1 fruit fly cellular context compared by ENCODE assay signal in the genomic region with DNA sequence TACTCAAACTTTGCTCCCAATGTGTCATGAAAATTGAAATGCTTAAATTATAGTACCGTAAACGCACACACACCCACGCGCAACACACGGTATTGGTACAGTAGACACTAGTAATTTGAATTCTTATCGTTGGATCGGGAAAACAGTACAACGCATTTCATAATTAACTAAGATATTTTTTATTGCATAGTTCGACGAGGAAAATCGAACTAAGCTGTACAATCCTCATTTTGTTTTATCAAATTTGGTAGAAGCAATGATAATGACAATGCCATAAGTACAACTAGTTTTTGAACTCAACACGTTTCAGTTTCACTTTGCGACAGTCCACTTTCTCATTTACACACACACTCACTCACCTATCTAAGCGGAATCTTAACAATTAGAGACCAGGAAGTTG.
TF ChIP-seq lines count a peak whose summit lies in the region.

No protein-coding gene starts in this region.

TF ChIP-seq in whole organism, embryonic, 481 proteins besides CTCF, POLR2A, EP300 and RAD21 (continued from another document and continues in another):
- TF ChIP-seq nerfin-2 (GFP tag; IDR thresholded peaks at IDR 0.05; lab: Robert Waterston, UW; ENCODE audit: partially characterized antibody) (no peak), GATAe (GFP tag; conservative IDR thresholded peaks at IDR 0.05; lab: Robert Waterston, UW) (no peak), Adf1 (GFP tag; IDR thresholded peaks at IDR 0.05; lab: Robert Waterston, UW) (no peak; the same call in 1 of the 2 replicates), D19B (GFP tag; optimal IDR thresholded peaks at IDR 0.05; lab: Kevin White, UChicago) (peak; percentile 25), CG8281 (tag; optimal IDR thresholded peaks at IDR 0.05; lab: Kevin White, UChicago) (peak; percentile 29), CG12744 (GFP tag; optimal IDR thresholded peaks at IDR 0.05; lab: Kevin White, UChicago) (peak; percentile 10), CG11695 (GFP tag; IDR thresholded peaks at IDR 0.05; lab: Robert Waterston, UW) (0 out of 3 replicates have a peak, but pooled peaks have one; percentile 44), Mad (GFP tag; optimal IDR thresholded peaks at IDR 0.05; lab: Kevin White, UChicago) (no peak), Sox100B (GFP tag; optimal IDR thresholded peaks at IDR 0.05; lab: Kevin White, UChicago) (peak; percentile 64), CG12659 (GFP tag; optimal IDR thresholded peaks at IDR 0.05; lab: Kevin White, UChicago) (peak; percentile 62), emc (GFP tag; optimal IDR thresholded peaks at IDR 0.05; lab: Kevin White, UChicago) (no peak), CG17385 (GFP tag; optimal IDR thresholded peaks at IDR 0.05; lab: Kevin White, UChicago) (peak; percentile 78), Eip74EF (GFP tag; optimal IDR thresholded peaks at IDR 0.05; lab: Kevin White, UChicago) (peak in 1 of 2 experiments; percentile 80), sqz (GFP tag; optimal IDR thresholded peaks at IDR 0.05; lab: Kevin White, UChicago) (no peak), Hsf (GFP tag; optimal IDR thresholded peaks at IDR 0.05; lab: Kevin White, UChicago) (peak; percentile 70), odd (GFP tag; optimal IDR thresholded peaks at IDR 0.05; lab: Kevin White, UChicago) (peak; percentile 59), Hr39 (optimal IDR thresholded peaks at IDR 0.05; lab: Kevin White, UChicago) (no peak), vvl (GFP tag; IDR thresholded peaks at IDR 0.05; lab: Robert Waterston, UW) (peak; percentile 65; the same call in 1 of the 2 replicates), Hmx (GFP tag; optimal IDR thresholded peaks at IDR 0.05; lab: Kevin White, UChicago) (peak; percentile 5), ATbp (GFP tag; optimal IDR thresholded peaks at IDR 0.05; lab: Kevin White, UChicago) (no peak), Nf-YB (GFP tag; optimal IDR thresholded peaks at IDR 0.05; lab: Kevin White, UChicago) (peak; percentile 1), CG14014 (GFP tag; IDR thresholded peaks at IDR 0.05; lab: Robert Waterston, UW) (peak; percentile 65), CG1529 (GFP tag; optimal IDR thresholded peaks at IDR 0.05; lab: Kevin White, UChicago) (peak; percentile 34), tx (GFP tag; optimal IDR thresholded peaks at IDR 0.05; lab: Kevin White, UChicago) (peak; percentile 50), CG13775 (GFP tag; optimal IDR thresholded peaks at IDR 0.05; lab: Kevin White, UChicago) (peak; percentile 56), Opbp (GFP tag; IDR thresholded peaks at IDR 0.05; lab: Robert Waterston, UW; ENCODE audit: partially characterized antibody) (no peak), CG17361 (GFP tag; IDR thresholded peaks at IDR 0.05; lab: Robert Waterston, UW) (peak; percentile 64; the same call in 2 of the 3 replicates), NC2β (GFP tag; optimal IDR thresholded peaks at IDR 0.05; lab: Kevin White, UChicago) (peak; percentile 14), CG13624 (GFP tag; optimal IDR thresholded peaks at IDR 0.05; lab: Kevin White, UChicago) (peak; percentile 71), CG31441 (GFP tag; IDR thresholded peaks at IDR 0.05; lab: Robert Waterston, UW) (peak; percentile 54; the same call in 1 of the 2 replicates), CG13894 (tag; optimal IDR thresholded peaks at IDR 0.05; lab: Kevin White, UChicago) (peak; percentile 38), al (GFP tag; IDR thresholded peaks at IDR 0.05; lab: Robert Waterston, UW) (peak; percentile 58), Dek (tag; optimal IDR thresholded peaks at IDR 0.05; lab: Kevin White, UChicago) (peak; percentile 74), CG10321 (GFP tag; IDR thresholded peaks at IDR 0.05; lab: Robert Waterston, UW) (no peak), Dbx (GFP tag; IDR thresholded peaks at IDR 0.05; lab: Robert Waterston, UW) (0 out of 3 replicates have a peak, but pooled peaks have one; percentile 51), repo (GFP tag; optimal IDR thresholded peaks at IDR 0.05; lab: Kevin White, UChicago) (no peak), CG8089 (GFP tag; optimal IDR thresholded peaks at IDR 0.05; lab: Kevin White, UChicago) (peak; percentile 58), CG11093 (GFP tag; IDR thresholded peaks at IDR 0.05; lab: Robert Waterston, UW) (peak; percentile 64; the same call in 2 of the 3 replicates), gem (tag; optimal IDR thresholded peaks at IDR 0.05; lab: Kevin White, UChicago) (peak; percentile 80), lilli (GFP tag; optimal IDR thresholded peaks at IDR 0.05; lab: Kevin White, UChicago) (peak; percentile 76), yki (optimal IDR thresholded peaks at IDR 0.05; lab: Kevin White, UChicago) (no peak), H15 (GFP tag; IDR thresholded peaks at IDR 0.05; lab: Robert Waterston, UW) (no peak), stc (GFP tag; IDR thresholded peaks at IDR 0.05; lab: Robert Waterston, UW) (0 out of 2 replicates have a peak, but pooled peaks have one; percentile 7), Atf3 (GFP tag; optimal IDR thresholded peaks at IDR 0.05; lab: Kevin White, UChicago) (peak; percentile 41), Lpt (GFP tag; optimal IDR thresholded peaks at IDR 0.05; lab: Kevin White, UChicago) (no peak), pan (optimal IDR thresholded peaks at IDR 0.05; lab: Kevin White, UChicago) (no peak), pan (GFP tag; optimal IDR thresholded peaks at IDR 0.05 in 1 of 2, IDR thresholded peaks at IDR 0.05 in 1 of 2) (peak in 1 of 2 experiments; percentile 54), kay (GFP tag; optimal IDR thresholded peaks at IDR 0.05; lab: Kevin White, UChicago) (peak; percentile 25), dmrt99B (tag; optimal IDR thresholded peaks at IDR 0.05; lab: Kevin White, UChicago) (peak; percentile 80), crc (GFP tag; optimal IDR thresholded peaks at IDR 0.05; lab: Kevin White, UChicago) (peak; percentile 12), CG31388 (GFP tag; optimal IDR thresholded peaks at IDR 0.05; lab: Kevin White, UChicago) (no peak), CG15601 (tag; optimal IDR thresholded peaks at IDR 0.05; lab: Kevin White, UChicago) (peak; percentile 48), CG9876 (GFP tag; optimal IDR thresholded peaks at IDR 0.05; lab: Kevin White, UChicago) (peak; percentile 46), pita (GFP tag; optimal IDR thresholded peaks at IDR 0.05; lab: Kevin White, UChicago) (no peak), oc (tag; optimal IDR thresholded peaks at IDR 0.05; lab: Kevin White, UChicago) (no peak), wor (GFP tag; IDR thresholded peaks at IDR 0.05; lab: Robert Waterston, UW) (peak; percentile 43; the same call in 1 of the 2 replicates), CG17328 (GFP tag; IDR thresholded peaks at IDR 0.05; lab: Robert Waterston, UW) (no peak), CG1602 (GFP tag; optimal IDR thresholded peaks at IDR 0.05; lab: Kevin White, UChicago) (peak; percentile 43), CG4424 (GFP tag; optimal IDR thresholded peaks at IDR 0.05; lab: Kevin White, UChicago) (peak; percentile 52), exex (tag; optimal IDR thresholded peaks at IDR 0.05; lab: Kevin White, UChicago) (no peak), schlank (tag; optimal IDR thresholded peaks at IDR 0.05; lab: Kevin White, UChicago) (peak; percentile 61), danr (GFP tag; IDR thresholded peaks at IDR 0.05; lab: Robert Waterston, UW) (peak; percentile 61), Blimp-1 (GFP tag; optimal IDR thresholded peaks at IDR 0.05; lab: Kevin White, UChicago) (peak; percentile 73), cas (GFP tag; IDR thresholded peaks at IDR 0.05; lab: Robert Waterston, UW) (no peak), Oaz (GFP tag; IDR thresholded peaks at IDR 0.05; lab: Robert Waterston, UW) (peak; percentile 27; the same call in 1 of the 2 replicates), CrebB (tag; optimal IDR thresholded peaks at IDR 0.05; lab: Kevin White, UChicago) (peak; percentile 44), CG12942 (GFP tag; optimal IDR thresholded peaks at IDR 0.05; lab: Kevin White, UChicago) (peak; percentile 42), Gsc (GFP tag; IDR thresholded peaks at IDR 0.05; lab: Robert Waterston, UW) (no peak), D (optimal IDR thresholded peaks at IDR 0.05; lab: Kevin White, UChicago) (no peak), D (GFP tag; optimal IDR thresholded peaks at IDR 0.05; lab: Kevin White, UChicago) (peak; percentile 58), CG7786 (GFP tag; optimal IDR thresholded peaks at IDR 0.05; lab: Kevin White, UChicago) (peak; percentile 75), Hr3 (GFP tag; optimal IDR thresholded peaks at IDR 0.05; lab: Kevin White, UChicago) (peak; percentile 53), ranshi (GFP tag; IDR thresholded peaks at IDR 0.05; lab: Robert Waterston, UW) (0 out of 2 replicates have a peak, but pooled peaks have one; percentile 21), Fer2 (tag; optimal IDR thresholded peaks at IDR 0.05; lab: Kevin White, UChicago) (peak; percentile 64), ind (GFP tag; optimal IDR thresholded peaks at IDR 0.05; lab: Kevin White, UChicago) (peak; percentile 76), ERR (GFP tag; optimal IDR thresholded peaks at IDR 0.05; lab: Kevin White, UChicago) (no peak), HmgZ (tag; optimal IDR thresholded peaks at IDR 0.05; lab: Kevin White, UChicago) (peak; percentile 70), Dfd (GFP tag; optimal IDR thresholded peaks at IDR 0.05; lab: Kevin White, UChicago) (no peak), Side (GFP tag; optimal IDR thresholded peaks at IDR 0.05; lab: Kevin White, UChicago) (no peak), CG12219 (GFP tag; optimal IDR thresholded peaks at IDR 0.05; lab: Kevin White, UChicago) (peak; percentile 65), CG15269 (tag; optimal IDR thresholded peaks at IDR 0.05; lab: Kevin White, UChicago) (peak; percentile 83), Chrac-16 (GFP tag; optimal IDR thresholded peaks at IDR 0.05; lab: Kevin White, UChicago) (peak; percentile 69), CG6272 (GFP tag; IDR thresholded peaks at IDR 0.05; lab: Robert Waterston, UW) (no peak), ken (GFP tag; IDR thresholded peaks at IDR 0.05; lab: Robert Waterston, UW) (no peak), CG10959 (GFP tag; IDR thresholded peaks at IDR 0.05; lab: Robert Waterston, UW) (peak; percentile 36; the same call in 1 of the 2 replicates), HLH4C (GFP tag; IDR thresholded peaks at IDR 0.05; lab: Robert Waterston, UW; ENCODE audit: partially characterized antibody) (no peak), CG31365 (tag; optimal IDR thresholded peaks at IDR 0.05; lab: Kevin White, UChicago) (no peak), Elba2 (GFP tag; optimal IDR thresholded peaks at IDR 0.05; lab: Kevin White, UChicago) (no peak), Trl (optimal IDR thresholded peaks at IDR 0.05; lab: Kevin White, UChicago) (no peak), Trl (GFP tag; optimal IDR thresholded peaks at IDR 0.05; lab: Kevin White, UChicago) (peak; percentile 60), sd (tag; optimal IDR thresholded peaks at IDR 0.05; lab: Kevin White, UChicago) (no peak), CG11723 (GFP tag; optimal IDR thresholded peaks at IDR 0.05; lab: Kevin White, UChicago) (peak; percentile 46), zf30C (GFP tag; optimal IDR thresholded peaks at IDR 0.05; lab: Kevin White, UChicago) (no peak), CG14710 (tag; optimal IDR thresholded peaks at IDR 0.05; lab: Kevin White, UChicago) (peak; percentile 42), vnd (GFP tag; IDR thresholded peaks at IDR 0.05; lab: Robert Waterston, UW; ENCODE audit: partially characterized antibody) (no peak), Aef1 (GFP tag; IDR thresholded peaks at IDR 0.05; lab: Robert Waterston, UW) (peak; percentile 42; the same call in 1 of the 3 replicates), CG7963 (GFP tag; IDR thresholded peaks at IDR 0.05; lab: Robert Waterston, UW; ENCODE audit: partially characterized antibody) (no peak), Jarid2 (GFP tag; optimal IDR thresholded peaks at IDR 0.05; lab: Kevin White, UChicago) (peak; percentile 14), CG5180 (GFP tag; optimal IDR thresholded peaks at IDR 0.05; lab: Kevin White, UChicago) (peak; percentile 30), CG14965 (GFP tag; optimal IDR thresholded peaks at IDR 0.05; lab: Kevin White, UChicago; ENCODE audit: borderline replicate concordance) (no peak), CG16815 (GFP tag; optimal IDR thresholded peaks at IDR 0.05; lab: Kevin White, UChicago) (peak; percentile 63), CG3281 (GFP tag; optimal IDR thresholded peaks at IDR 0.05; lab: Kevin White, UChicago) (peak; percentile 81), Dip2 (GFP tag; IDR thresholded peaks at IDR 0.05; lab: Robert Waterston, UW) (no peak), CG15011 (GFP tag; optimal IDR thresholded peaks at IDR 0.05; lab: Kevin White, UChicago) (peak; percentile 16), ac (GFP tag; optimal IDR thresholded peaks at IDR 0.05; lab: Kevin White, UChicago) (no peak), ftz-f1 (GFP tag; optimal IDR thresholded peaks at IDR 0.05; lab: Kevin White, UChicago) (no peak), CG4404 (GFP tag; IDR thresholded peaks at IDR 0.05; lab: Robert Waterston, UW) (peak; percentile 22; the same call in 1 of the 2 replicates), Nf-YA (GFP tag; IDR thresholded peaks at IDR 0.05; lab: Robert Waterston, UW) (no peak), CoRest (tag; optimal IDR thresholded peaks at IDR 0.05; lab: Kevin White, UChicago) (peak; percentile 73), CG11085 (GFP tag; IDR thresholded peaks at IDR 0.05; lab: Robert Waterston, UW) (peak; percentile 53), dati (GFP tag; IDR thresholded peaks at IDR 0.05; lab: Robert Waterston, UW) (no peak), CG10543 (GFP tag; optimal IDR thresholded peaks at IDR 0.05; lab: Kevin White, UChicago) (peak; percentile 74), CG5245 (GFP tag; optimal IDR thresholded peaks at IDR 0.05; lab: Kevin White, UChicago) (peak; percentile 49), HmgD (GFP tag; optimal IDR thresholded peaks at IDR 0.05; lab: Kevin White, UChicago) (no peak), CG18262 (tag; optimal IDR thresholded peaks at IDR 0.05; lab: Kevin White, UChicago) (peak; percentile 64), CG8944 (GFP tag; optimal IDR thresholded peaks at IDR 0.05; lab: Kevin White, UChicago) (peak; percentile 66), Bgb (GFP tag; IDR thresholded peaks at IDR 0.05; lab: Robert Waterston, UW; ENCODE audit: partially characterized antibody) (no peak), CG13424 (tag; optimal IDR thresholded peaks at IDR 0.05; lab: Kevin White, UChicago) (peak; percentile 79), CG18011 (GFP tag; optimal IDR thresholded peaks at IDR 0.05; lab: Kevin White, UChicago) (no peak), abd-A (tag; optimal IDR thresholded peaks at IDR 0.05; lab: Kevin White, UChicago) (no peak), Xbp1 (GFP tag; optimal IDR thresholded peaks at IDR 0.05; lab: Kevin White, UChicago) (peak; percentile 71), MBD-R2 (GFP tag; IDR thresholded peaks at IDR 0.05; lab: Robert Waterston, UW) (peak; percentile 25; the same call in 1 of the 2 replicates), Xrp1 (GFP tag; IDR thresholded peaks at IDR 0.05; lab: Robert Waterston, UW) (peak; percentile 51; the same call in 1 of the 2 replicates), ato (GFP tag; IDR thresholded peaks at IDR 0.05; lab: Robert Waterston, UW; ENCODE audit: partially characterized antibody) (no peak)
